Fruit fly (Drosophila melanogaster): ENCODE measurements around the gene CG4213.

The CG4213 gene

DNA sequence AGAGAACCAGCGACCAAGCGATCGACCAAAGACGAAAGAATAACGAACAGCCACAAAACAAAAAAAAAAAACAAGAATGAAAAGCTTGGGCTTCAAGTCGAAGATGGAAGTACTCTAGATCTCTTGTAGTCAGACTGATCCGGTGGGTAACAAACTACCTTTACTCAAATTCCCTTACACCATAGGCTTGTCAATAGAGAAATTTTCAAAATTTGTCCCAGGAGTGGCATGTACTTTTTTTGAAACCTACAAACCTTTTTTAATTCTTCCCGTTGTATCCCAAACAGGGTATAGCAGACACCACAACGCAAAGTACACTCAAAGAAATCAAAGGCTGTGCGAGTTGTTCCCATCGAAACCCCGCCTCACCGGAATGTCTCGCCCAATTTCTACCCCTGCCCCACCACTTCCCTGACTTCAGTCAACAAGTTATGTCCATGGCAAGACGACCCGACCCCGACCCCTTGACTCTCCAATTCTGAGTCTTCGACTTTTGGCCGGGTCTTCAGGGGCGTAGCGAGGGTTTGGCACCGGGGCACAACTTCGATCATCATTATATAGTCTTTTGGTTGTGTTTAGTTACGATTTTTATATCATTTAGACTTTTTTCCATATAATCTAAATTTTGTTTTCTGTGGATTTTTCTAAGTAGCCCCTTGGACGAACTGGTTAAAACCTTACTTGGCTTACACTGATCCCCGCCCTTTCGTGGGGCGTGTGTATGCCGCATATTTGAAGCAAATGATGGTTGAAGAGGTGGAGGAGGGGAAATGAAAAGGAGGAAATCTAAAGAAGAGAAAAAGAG is 27.9 kb upstream of the CG4213 start:
- TF ChIP-seq psq (optimal IDR thresholded peaks at IDR 0.05) (no peak), pan (optimal IDR thresholded peaks at IDR 0.05) (peak; percentile 68)

DNA sequence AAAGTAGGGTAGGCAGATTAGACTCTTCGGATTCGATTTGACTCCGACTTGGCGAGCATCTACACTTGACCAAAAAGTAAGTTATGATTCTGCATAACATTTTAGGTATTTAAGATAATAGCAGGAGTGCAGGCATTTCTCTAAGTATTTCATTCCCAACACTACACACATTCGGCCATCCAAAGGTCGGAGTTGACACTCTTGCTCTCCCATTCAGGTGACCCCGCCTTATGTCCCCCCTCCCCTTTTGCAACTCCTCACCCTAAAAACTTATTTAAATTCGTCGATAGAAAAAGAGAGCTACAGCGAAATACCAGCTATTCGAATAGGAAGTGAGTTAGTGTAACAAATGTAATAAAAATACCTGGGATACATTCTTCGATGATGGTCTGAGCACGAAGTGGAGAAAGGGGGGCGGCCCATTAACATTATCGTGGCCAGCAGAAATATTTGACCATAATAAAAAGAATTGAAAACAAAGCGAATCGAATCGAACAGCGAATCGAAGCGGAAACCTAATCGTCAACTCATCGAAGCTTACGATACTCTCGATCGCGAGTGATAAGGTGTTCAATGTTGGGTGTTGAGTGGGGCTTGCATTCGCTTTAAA is 26.5 kb upstream of the CG4213 start:
- TF ChIP-seq psq (optimal IDR thresholded peaks at IDR 0.05): no peak
- no peak for TF ChIP-seq EcR (GFP tag; optimal IDR thresholded peaks at IDR 0.05)

dm6 chr2L:427338-428234 is 25.6 kb upstream of the CG4213 start:
- TF ChIP-seq pan (optimal IDR thresholded peaks at IDR 0.05): peak; percentile 40
- TF ChIP-seq CG8478 (optimal IDR thresholded peaks at IDR 0.05): no peak

dm6 chr2L:426449-426848 is 24.5 kb upstream of the CG4213 start:
- no peak for TF ChIP-seq pan (optimal IDR thresholded peaks at IDR 0.05)
- TF ChIP-seq EcR (GFP tag; optimal IDR thresholded peaks at IDR 0.05): no peak
- TF ChIP-seq psq (optimal IDR thresholded peaks at IDR 0.05): no peak
- no peak for TF ChIP-seq usp (GFP tag; optimal IDR thresholded peaks at IDR 0.05)
- no peak for TF ChIP-seq Dll (optimal IDR thresholded peaks at IDR 0.05)
- no peak for TF ChIP-seq CG8478 (optimal IDR thresholded peaks at IDR 0.05)

dm6 chr2L:425491-425890 is 23.5 kb upstream of the CG4213 start:
- TF ChIP-seq EcR (GFP tag; optimal IDR thresholded peaks at IDR 0.05) (no peak), psq (optimal IDR thresholded peaks at IDR 0.05) (no peak), usp (GFP tag; optimal IDR thresholded peaks at IDR 0.05) (no peak), Dll (optimal IDR thresholded peaks at IDR 0.05) (no peak), CG8478 (optimal IDR thresholded peaks at IDR 0.05) (no peak), pan (optimal IDR thresholded peaks at IDR 0.05) (no peak)

DNA sequence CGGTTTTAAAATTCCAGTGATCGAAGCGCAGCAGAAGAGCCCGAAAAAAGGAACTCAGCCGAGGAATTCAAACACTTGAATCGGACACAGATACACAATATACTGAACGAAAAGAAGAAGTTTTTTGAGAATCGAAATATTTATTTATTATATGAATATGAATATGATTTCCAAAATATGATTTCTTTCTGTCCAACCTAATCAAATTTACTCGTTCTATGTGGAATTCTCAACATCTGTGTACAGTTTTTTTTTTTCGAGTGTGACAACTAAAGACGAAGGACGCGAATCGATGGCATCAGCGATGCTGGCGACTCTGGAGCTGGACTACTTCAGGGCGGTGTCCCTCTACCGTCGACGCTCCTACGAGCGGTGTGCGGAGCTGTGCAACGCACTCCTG is 21.2 kb upstream of the CG4213 start:
- no peak for TF ChIP-seq psq (optimal IDR thresholded peaks at IDR 0.05)
- TF ChIP-seq CG8478 (optimal IDR thresholded peaks at IDR 0.05): no peak
- TF ChIP-seq pan (optimal IDR thresholded peaks at IDR 0.05): no peak
- TF ChIP-seq Dll (optimal IDR thresholded peaks at IDR 0.05): no peak
- no peak for TF ChIP-seq usp (GFP tag; optimal IDR thresholded peaks at IDR 0.05)
- no peak for TF ChIP-seq EcR (GFP tag; optimal IDR thresholded peaks at IDR 0.05)

dm6 chr2L:422573-422972 is 20.6 kb upstream of the CG4213 start, which contains the start of gene BBS8:
BBS8 (plus strand) TSS chr2L:422873.
- no peak for TF ChIP-seq Dll (optimal IDR thresholded peaks at IDR 0.05)
- TF ChIP-seq psq (optimal IDR thresholded peaks at IDR 0.05): no peak
- no peak for TF ChIP-seq CG8478 (optimal IDR thresholded peaks at IDR 0.05)
- TF ChIP-seq pan (optimal IDR thresholded peaks at IDR 0.05): no peak
- no peak for TF ChIP-seq usp (GFP tag; optimal IDR thresholded peaks at IDR 0.05)
- TF ChIP-seq EcR (GFP tag; optimal IDR thresholded peaks at IDR 0.05): no peak

dm6 chr2L:421119-421821 is 19.3 kb upstream of the CG4213 start, which contains the start of the genes CG11885 and CG13692:
CG11885 (minus strand) TSS chr2L:421450.
CG13692 (plus strand) TSS chr2L:421771.
- no peak for TF ChIP-seq pan (optimal IDR thresholded peaks at IDR 0.05)
- TF ChIP-seq psq (optimal IDR thresholded peaks at IDR 0.05): no peak
- no peak for TF ChIP-seq CG8478 (optimal IDR thresholded peaks at IDR 0.05)
- TF ChIP-seq Dll (optimal IDR thresholded peaks at IDR 0.05): no peak
- TF ChIP-seq EcR (GFP tag; optimal IDR thresholded peaks at IDR 0.05): no peak
- TF ChIP-seq usp (GFP tag; optimal IDR thresholded peaks at IDR 0.05): no peak

DNA sequence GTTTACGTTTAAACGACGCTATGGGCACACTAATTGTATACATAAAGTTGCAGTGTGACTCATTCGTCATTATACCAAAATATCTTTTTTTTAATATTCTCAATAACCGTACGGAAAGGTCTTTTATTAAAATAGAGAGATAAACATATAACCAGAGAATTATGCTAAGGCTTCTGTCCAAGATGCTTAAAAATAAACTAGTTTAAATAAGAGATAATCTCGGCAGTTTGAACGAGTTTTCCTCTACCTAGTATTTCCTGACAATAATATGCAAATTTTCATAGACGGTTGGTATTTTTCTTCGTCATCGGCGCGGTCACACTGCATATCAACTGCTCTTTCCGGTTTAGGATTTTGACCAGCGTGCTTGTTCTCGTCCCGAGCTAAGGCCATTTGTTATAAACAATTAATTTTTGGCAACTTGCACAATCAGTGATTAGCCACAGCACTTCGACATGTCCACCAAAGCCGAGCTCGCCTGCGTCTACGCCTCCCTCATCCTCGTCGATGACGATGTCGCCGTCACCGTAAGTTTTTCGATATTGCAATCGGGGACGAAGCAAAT is 17.7 kb upstream of the CG4213 start, which contains the start of the genes CG13690 and RpLP1:
CG13690 (minus strand) TSS at position 33 of the 565 bp plus-strand sequence.
RpLP1 (plus strand) TSS at position 333 of the 565 bp plus-strand sequence.
- TF ChIP-seq psq (optimal IDR thresholded peaks at IDR 0.05) (no peak), CG8478 (optimal IDR thresholded peaks at IDR 0.05) (no peak), Dll (optimal IDR thresholded peaks at IDR 0.05) (no peak), usp (GFP tag; optimal IDR thresholded peaks at IDR 0.05) (no peak), pan (optimal IDR thresholded peaks at IDR 0.05) (no peak), EcR (GFP tag; optimal IDR thresholded peaks at IDR 0.05) (no peak)

dm6 chr2L:414593-415399 is 12.8 kb upstream of the CG4213 start, which contains the start of the genes AP-2alpha and ebi:
AP-2alpha (minus strand) TSS chr2L:414777.
ebi (plus strand) TSS chr2L:415067.
- TF ChIP-seq EcR (GFP tag; optimal IDR thresholded peaks at IDR 0.05): no peak
- TF ChIP-seq Dll (optimal IDR thresholded peaks at IDR 0.05): no peak
- TF ChIP-seq pan (optimal IDR thresholded peaks at IDR 0.05): no peak
